Fruit fly (Drosophila melanogaster): ENCODE data around the gene CG31974.

DNA sequence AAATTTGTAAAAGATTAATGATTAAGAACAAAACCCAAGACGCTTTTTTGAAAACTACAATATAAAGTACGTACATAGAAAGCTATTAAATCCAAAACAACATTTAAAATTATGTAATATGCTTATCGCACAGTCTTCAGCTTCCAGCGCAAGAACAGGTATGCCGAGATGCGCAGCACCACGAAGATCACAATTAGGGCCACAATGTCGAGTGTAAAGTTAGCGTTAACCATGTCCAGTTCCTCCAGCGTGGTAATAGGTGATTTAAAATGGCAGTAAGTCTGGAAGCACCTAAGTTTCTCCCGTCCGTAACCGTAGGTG is 19.9 kb downstream of the CG31974 start:
- TF ChIP-seq Clk (GFP tag; optimal IDR thresholded peaks at IDR 0.05) (no peak), Hr96 (GFP tag; optimal IDR thresholded peaks at IDR 0.05) (no peak), Crg-1 (GFP tag; optimal IDR thresholded peaks at IDR 0.05) (no peak), CG7101 (tag; optimal IDR thresholded peaks at IDR 0.05) (no peak), kay (GFP tag; ENCODE audit: borderline replicate concordance) (peak; percentile 66), CG12768 (GFP tag; optimal IDR thresholded peaks at IDR 0.05) (no peak), CG1620 (GFP tag; optimal IDR thresholded peaks at IDR 0.05) (no peak), CG7045 (GFP tag; optimal IDR thresholded peaks at IDR 0.05) (no peak)
